Fruit fly (Drosophila melanogaster) whole organism, embryonic: Measurements from ENCODE around the gene CG13893.

ENCODE experiments used
- ATbp ChIP-seq: fragments of 200-800 bp; sonication (Bioruptor generic); optimal IDR thresholded peaks from 2 replicates; lab custom pipeline; 2017; ENCODE audit warnings: missing biosample characterization, mild to moderate bottlenecking, missing genetic modification characterization, missing genetic modification reagents
- Ada2b ChIP-seq: fragments of 200-800 bp; sonication (Bioruptor generic); IDR thresholded peaks from 2 replicates; pipeline ENCODE4 v1.3.6; 2022; ENCODE audit warnings: missing biosample characterization, missing genetic modification characterization
- Adf1 ChIP-seq: fragments of 200-800 bp; sonication (Bioruptor generic); IDR thresholded peaks from 2 replicates; pipeline ENCODE4 v1.3.6; 2022; ENCODE audit warnings: missing biosample characterization, missing genetic modification characterization
- Antp ChIP-seq: fragments of 200-800 bp; sonication (Bioruptor generic); optimal IDR thresholded peaks from 3 replicates; lab custom pipeline; 2016; ENCODE audit warnings: missing biosample characterization, missing genetic modification characterization
- Awh ChIP-seq: fragments of 200-800 bp; sonication (Bioruptor generic); IDR thresholded peaks from 2 replicates; pipeline ENCODE4, ENCODE4 v1.3.6; 2022; ENCODE audit warnings: missing biosample characterization, missing genetic modification characterization
- BtbVII ChIP-seq: fragments of 200-800 bp; sonication (Bioruptor generic); optimal IDR thresholded peaks from 3 replicates; lab custom pipeline; 2017; ENCODE audit warnings: missing biosample characterization, mild to moderate bottlenecking, missing genetic modification characterization
- CG11093 ChIP-seq: fragments of 200-800 bp; sonication (Bioruptor generic); IDR thresholded peaks from 3 replicates; pipeline ENCODE4 v1.3.6; 2022; ENCODE audit warnings: missing biosample characterization, missing genetic modification characterization
- CG11504 ChIP-seq: fragments of 200-800 bp; sonication (Bioruptor generic); optimal IDR thresholded peaks from 3 replicates; lab custom pipeline; 2019; ENCODE audit warnings: missing biosample characterization, mild to moderate bottlenecking, missing genetic modification characterization, moderate library complexity
- CG12071 ChIP-seq: fragments of 200-800 bp; sonication (Bioruptor generic); optimal IDR thresholded peaks from 3 replicates; lab custom pipeline; 2018; ENCODE audit warnings: missing biosample characterization, mild to moderate bottlenecking, missing genetic modification characterization
- CG12155 ChIP-seq: fragments of 200-800 bp; sonication (Bioruptor generic); optimal IDR thresholded peaks from 3 replicates; lab custom pipeline; 2016; ENCODE audit warnings: missing biosample characterization, missing genetic modification characterization
- CG13296 ChIP-seq: fragments of 200-800 bp; sonication (Bioruptor generic); optimal IDR thresholded peaks from 3 replicates; lab custom pipeline; 2018; ENCODE audit warnings: missing biosample characterization, mild to moderate bottlenecking, missing genetic modification characterization
- CG13424 ChIP-seq: fragments of 200-800 bp; sonication (Bioruptor generic); optimal IDR thresholded peaks from 2 replicates; lab custom pipeline; 2019; ENCODE audit warnings: missing biosample characterization, mild to moderate bottlenecking, missing genetic modification characterization, moderate library complexity
- CG15011 ChIP-seq: fragments of 200-800 bp; sonication (Bioruptor generic); optimal IDR thresholded peaks from 3 replicates; lab custom pipeline; 2018; ENCODE audit warnings: missing biosample characterization, mild to moderate bottlenecking, missing genetic modification characterization
- CG1602 ChIP-seq: fragments of 200-800 bp; sonication (Bioruptor generic); optimal IDR thresholded peaks from 3 replicates; lab custom pipeline; 2016; ENCODE audit warnings: missing biosample characterization, missing genetic modification characterization
- CG32532 ChIP-seq: fragments of 200-800 bp; sonication (Bioruptor generic); IDR thresholded peaks from 2 replicates; pipeline ENCODE4 v1.3.6; 2022; ENCODE audit warnings: missing biosample characterization, missing genetic modification characterization
- CG34376 ChIP-seq: fragments of 200-800 bp; sonication (Bioruptor generic); optimal IDR thresholded peaks from 2 replicates; lab custom pipeline; 2018; ENCODE audit warnings: missing biosample characterization, mild to moderate bottlenecking, missing genetic modification characterization
- CG6854 ChIP-seq: fragments of 200-800 bp; sonication (Bioruptor generic); optimal IDR thresholded peaks from 3 replicates; lab custom pipeline; 2017; ENCODE audit warnings: missing biosample characterization, mild to moderate bottlenecking, missing genetic modification characterization
- CG8281 ChIP-seq: fragments of 200-800 bp; sonication (Bioruptor generic); optimal IDR thresholded peaks from 2 replicates; lab custom pipeline; 2018; ENCODE audit warnings: missing biosample characterization, mild to moderate bottlenecking, missing genetic modification characterization, moderate library complexity
- CG9876 ChIP-seq: fragments of 200-800 bp; sonication (Bioruptor generic); optimal IDR thresholded peaks from 2 replicates; lab custom pipeline; 2016; ENCODE audit warnings: missing biosample characterization, missing genetic modification characterization
- Doc3 ChIP-seq: fragments of 200-800 bp; sonication (Bioruptor generic); IDR thresholded peaks from 3 replicates; pipeline ENCODE4 v1.3.6; 2022; ENCODE audit warnings: missing biosample characterization, missing genetic modification characterization; ENCODE audit not compliant: partially characterized antibody
- Ets97D ChIP-seq: fragments of 200-800 bp; sonication (Bioruptor generic); optimal IDR thresholded peaks from 3 replicates; lab custom pipeline; 2016; ENCODE audit warnings: missing biosample characterization, missing genetic modification characterization
- Hand ChIP-seq: fragments of 200-800 bp; sonication (Bioruptor generic); optimal IDR thresholded peaks from 2 replicates; lab custom pipeline; 2017; ENCODE audit warnings: mild to moderate bottlenecking, missing biosample characterization, missing genetic modification reagents, missing genetic modification characterization
- Hr39 ChIP-seq: fragments of >200 bp; optimal IDR thresholded peaks from 2 replicates; lab custom pipeline; 2017
- Hr78 ChIP-seq, 2 experiments: fragments of 200-800 bp in 1 of 2; fragments of >200 bp in 1 of 2; sonication (Bioruptor generic) in 1 of 2; optimal IDR thresholded peaks; 2 replicates each; lab custom pipeline; 2017 to 2019; ENCODE audit warnings: missing biosample characterization in 2 of 2, missing genetic modification characterization in 2 of 2, mild to moderate bottlenecking in 1 of 2, moderate library complexity in 1 of 2
- Jarid2 ChIP-seq: fragments of 200-800 bp; sonication (Bioruptor generic); optimal IDR thresholded peaks from 3 replicates; lab custom pipeline; 2017; ENCODE audit warnings: mild to moderate bottlenecking, missing biosample characterization, missing genetic modification reagents, missing genetic modification characterization
- Lpt ChIP-seq: fragments of >200 bp; optimal IDR thresholded peaks from 2 replicates; lab custom pipeline; 2018; ENCODE audit warnings: missing biosample characterization, missing genetic modification characterization
- MBD-R2 ChIP-seq: fragments of 200-800 bp; sonication (Bioruptor generic); IDR thresholded peaks from 2 replicates; pipeline ENCODE4 v1.3.6; 2022; ENCODE audit warnings: missing biosample characterization, missing genetic modification characterization
- Oli ChIP-seq: fragments of 200-800 bp; sonication (Bioruptor generic); optimal IDR thresholded peaks from 2 replicates; lab custom pipeline; 2018; ENCODE audit warnings: missing biosample characterization, mild to moderate bottlenecking, missing genetic modification characterization, moderate library complexity
- Taf1 ChIP-seq: fragments of 200-800 bp; sonication (Bioruptor generic); IDR thresholded peaks from 2 replicates; pipeline ENCODE4 v1.3.6; 2022; ENCODE audit warnings: missing biosample characterization, missing genetic modification characterization
- Xbp1 ChIP-seq: fragments of 200-800 bp; sonication (Bioruptor generic); optimal IDR thresholded peaks from 3 replicates; lab custom pipeline; 2016; ENCODE audit warnings: missing biosample characterization, mild to moderate bottlenecking, missing genetic modification characterization
- ara ChIP-seq: fragments of 200-800 bp; sonication (Bioruptor generic); IDR thresholded peaks from 2 replicates; pipeline ENCODE4 v1.3.6; 2022; ENCODE audit warnings: missing biosample characterization, missing genetic modification characterization
- ase ChIP-seq: fragments of 200-800 bp; sonication (Bioruptor generic); IDR thresholded peaks from 3 replicates; pipeline ENCODE4 v1.3.6; 2022; ENCODE audit warnings: missing biosample characterization, missing genetic modification characterization
- dysf ChIP-seq: fragments of 200-800 bp; sonication (Bioruptor generic); IDR thresholded peaks from 3 replicates; pipeline ENCODE4 v1.3.6; 2022; ENCODE audit warnings: missing biosample characterization, missing genetic modification characterization
- en ChIP-seq: fragments of 200-800 bp; sonication (Bioruptor generic); optimal IDR thresholded peaks from 2 replicates; lab custom pipeline; 2016; ENCODE audit warnings: missing biosample characterization, missing genetic modification characterization
- exex ChIP-seq: fragments of 200-800 bp; sonication (Bioruptor generic); optimal IDR thresholded peaks from 4 replicates; lab custom pipeline; 2018; ENCODE audit warnings: missing biosample characterization, mild to moderate bottlenecking, missing genetic modification characterization, moderate library complexity
- gfzf ChIP-seq: fragments of 200-800 bp; sonication (Bioruptor generic); optimal IDR thresholded peaks from 2 replicates; lab custom pipeline; 2016; ENCODE audit warnings: missing biosample characterization, mild to moderate bottlenecking, missing genetic modification characterization, moderate library complexity
- her ChIP-seq: fragments of 200-800 bp; sonication (Bioruptor generic); optimal IDR thresholded peaks from 2 replicates; lab custom pipeline; 2016; ENCODE audit warnings: missing biosample characterization, missing genetic modification characterization
- hkb ChIP-seq, 2 experiments: fragments of 200-800 bp in 1 of 2; fragments of >200 bp in 1 of 2; sonication (Bioruptor generic) in 1 of 2; IDR thresholded peaks in 1 of 2; optimal IDR thresholded peaks in 1 of 2; 2 replicates each; pipeline versions ENCODE4 v1.3.6 to Lab custom; 2017 to 2022; ENCODE audit warnings: missing biosample characterization in 1 of 2, missing genetic modification characterization in 1 of 2
- ind ChIP-seq: fragments of 200-800 bp; sonication (Bioruptor generic); optimal IDR thresholded peaks from 3 replicates; lab custom pipeline; 2016; ENCODE audit warnings: missing biosample characterization, missing genetic modification characterization
- jing ChIP-seq: fragments of 200-800 bp; sonication (Bioruptor generic); optimal IDR thresholded peaks from 2 replicates; lab custom pipeline; 2018; ENCODE audit warnings: missing biosample characterization, mild to moderate bottlenecking, missing genetic modification characterization
- klu ChIP-seq: fragments of 200-800 bp; sonication (Bioruptor generic); IDR thresholded peaks from 2 replicates; pipeline ENCODE4 v1.3.6; 2022; ENCODE audit warnings: missing biosample characterization, missing genetic modification characterization
- lbe ChIP-seq: fragments of 200-800 bp; sonication (Bioruptor generic); optimal IDR thresholded peaks from 2 replicates; lab custom pipeline; 2016; ENCODE audit warnings: missing biosample characterization, mild to moderate bottlenecking, missing genetic modification characterization
- nmo ChIP-seq: fragments of 200-800 bp; sonication (Bioruptor generic); optimal IDR thresholded peaks from 2 replicates; lab custom pipeline; 2018; ENCODE audit warnings: missing biosample characterization, mild to moderate bottlenecking, missing genetic modification characterization, moderate library complexity
- nom ChIP-seq: fragments of 200-800 bp; sonication (Bioruptor generic); optimal IDR thresholded peaks from 2 replicates; lab custom pipeline; 2017; ENCODE audit warnings: missing biosample characterization, missing genetic modification characterization, mild to moderate bottlenecking, moderate library complexity, missing genetic modification reagents
- ro ChIP-seq: fragments of 200-800 bp; sonication (Bioruptor generic); IDR thresholded peaks from 2 replicates; pipeline ENCODE4 v1.3.6; 2022; ENCODE audit warnings: missing biosample characterization, missing genetic modification characterization
- scrt ChIP-seq: fragments of 200-800 bp; sonication (Bioruptor generic); optimal IDR thresholded peaks from 2 replicates; lab custom pipeline; 2018; ENCODE audit warnings: missing biosample characterization, mild to moderate bottlenecking, missing genetic modification characterization, moderate library complexity
- sd ChIP-seq: fragments of 200-800 bp; sonication (Bioruptor generic); optimal IDR thresholded peaks from 3 replicates; lab custom pipeline; 2018; ENCODE audit warnings: missing biosample characterization, mild to moderate bottlenecking, missing genetic modification characterization, moderate library complexity
- sisA ChIP-seq: fragments of 200-800 bp; sonication (Bioruptor generic); IDR thresholded peaks from 2 replicates; pipeline ENCODE4 v1.3.6; 2022; ENCODE audit warnings: missing biosample characterization, missing genetic modification characterization
- sug ChIP-seq: fragments of 200-800 bp; optimal IDR thresholded peaks from 2 replicates; lab custom pipeline; 2019; ENCODE audit warnings: missing biosample characterization, mild to moderate bottlenecking, missing genetic modification characterization, moderate library complexity
- toy ChIP-seq: fragments of 200-800 bp; sonication (Bioruptor generic); IDR thresholded peaks from 2 replicates; pipeline ENCODE4 v1.3.6; 2022; ENCODE audit warnings: missing biosample characterization, missing genetic modification characterization

Gene CG13893

dm6 chr3L:557294-557693 lies 46.5 kb downstream of the CG13893 start (continued):
- TF ChIP-seq Doc3 (no peak), toy (GFP tag; lab: Robert Waterston, UW) (peak; percentile 42; the same call in 1 of the 2 replicates), ind (peak; percentile 60), ase (GFP tag; lab: Robert Waterston, UW) (0 out of 3 replicates have a peak, but pooled peaks have one; percentile 41), exex (tag; lab: Kevin White, UChicago) (no peak), CG11504 (tag; lab: Kevin White, UChicago) (peak; percentile 54), sd (tag; lab: Kevin White, UChicago) (no peak), Xbp1 (GFP tag; lab: Kevin White, UChicago) (peak; percentile 17), CG6854 (peak; percentile 2), her (peak; percentile 57), nmo (peak; percentile 19), Hr39 (lab: Kevin White, UChicago) (no peak), CG12071 (GFP tag; lab: Kevin White, UChicago) (peak; percentile 49), Jarid2 (GFP tag; lab: Kevin White, UChicago) (no peak), jing (GFP tag; lab: Kevin White, UChicago) (no peak), ro (GFP tag; lab: Robert Waterston, UW) (0 out of 2 replicates have a peak, but pooled peaks have one; percentile 15), gfzf (GFP tag; lab: Kevin White, UChicago) (no peak), Ada2b (GFP tag; lab: Robert Waterston, UW) (peak; percentile 61), CG13424 (tag; lab: Kevin White, UChicago) (peak; percentile 50), BtbVII (GFP tag; lab: Kevin White, UChicago) (peak; percentile 28), klu (GFP tag; lab: Robert Waterston, UW) (peak; percentile 40; the same call in 1 of the 2 replicates), CG12155 (peak; percentile 40), hkb (optimal IDR thresholded peaks at IDR 0.05; lab: Kevin White, UChicago) (no peak), hkb (GFP tag; IDR thresholded peaks at IDR 0.05; lab: Robert Waterston, UW) (0 out of 2 replicates have a peak, but pooled peaks have one; percentile 19), dysf (GFP tag; lab: Robert Waterston, UW) (peak; percentile 81), scrt (GFP tag; lab: Kevin White, UChicago) (peak; percentile 19), CG34376 (GFP tag; lab: Kevin White, UChicago) (peak; percentile 50), Taf1 (GFP tag; lab: Robert Waterston, UW) (peak; percentile 80), CG9876 (GFP tag; lab: Kevin White, UChicago) (peak; percentile 2), sisA (GFP tag; lab: Robert Waterston, UW) (peak; percentile 27; the same call in 1 of the 2 replicates), ATbp (GFP tag; lab: Kevin White, UChicago) (peak; percentile 10), en (GFP tag; lab: Kevin White, UChicago) (no peak), CG11093 (GFP tag; lab: Robert Waterston, UW) (no peak), Adf1 (GFP tag; lab: Robert Waterston, UW) (peak; percentile 73), CG8281 (tag; lab: Kevin White, UChicago) (no peak), Hand (GFP tag; lab: Kevin White, UChicago) (peak; percentile 48), Hr78 (GFP tag; optimal IDR thresholded peaks at IDR 0.05; lab: Kevin White, UChicago) (no peak), lbe (no peak), nom (peak; percentile 66), CG32532 (GFP tag; lab: Robert Waterston, UW) (peak; percentile 87), CG1602 (GFP tag; lab: Kevin White, UChicago) (peak; percentile 4), sug (tag; lab: Kevin White, UChicago) (peak; percentile 41), CG13296 (GFP tag; lab: Kevin White, UChicago) (no peak), CG15011 (GFP tag; lab: Kevin White, UChicago) (no peak), ara (GFP tag; lab: Robert Waterston, UW) (peak; percentile 62), Ets97D (GFP tag; lab: Kevin White, UChicago) (no peak), Lpt (no peak), Awh (GFP tag; lab: Robert Waterston, UW) (0 out of 2 replicates have a peak, but pooled peaks have one; percentile 21), Oli (tag; lab: Kevin White, UChicago) (peak; percentile 46), Antp (peak; percentile 69), MBD-R2 (GFP tag; lab: Robert Waterston, UW) (peak; percentile 21; the same call in 1 of the 2 replicates)
